Fruit fly (Drosophila melanogaster) whole organism, wandering third instar larva: Measurements from ENCODE around the gene CG8142.

Source experiments
- Abd-B ChIP-seq: fragments of >200 bp; optimal IDR thresholded peaks from 2 replicates; lab custom pipeline; 2017; ENCODE audit warnings: missing biosample characterization, missing genetic modification characterization
- Hr78 ChIP-seq: fragments of >200 bp; optimal IDR thresholded peaks from 2 replicates; lab custom pipeline; 2017; ENCODE audit warnings: missing biosample characterization, missing genetic modification characterization
- h ChIP-seq: fragments of 200-800 bp; sonication (Bioruptor generic); optimal IDR thresholded peaks from 3 replicates; lab custom pipeline; 2016; ENCODE audit warnings: missing biosample characterization, mild to moderate bottlenecking, missing genetic modification characterization

DNA sequence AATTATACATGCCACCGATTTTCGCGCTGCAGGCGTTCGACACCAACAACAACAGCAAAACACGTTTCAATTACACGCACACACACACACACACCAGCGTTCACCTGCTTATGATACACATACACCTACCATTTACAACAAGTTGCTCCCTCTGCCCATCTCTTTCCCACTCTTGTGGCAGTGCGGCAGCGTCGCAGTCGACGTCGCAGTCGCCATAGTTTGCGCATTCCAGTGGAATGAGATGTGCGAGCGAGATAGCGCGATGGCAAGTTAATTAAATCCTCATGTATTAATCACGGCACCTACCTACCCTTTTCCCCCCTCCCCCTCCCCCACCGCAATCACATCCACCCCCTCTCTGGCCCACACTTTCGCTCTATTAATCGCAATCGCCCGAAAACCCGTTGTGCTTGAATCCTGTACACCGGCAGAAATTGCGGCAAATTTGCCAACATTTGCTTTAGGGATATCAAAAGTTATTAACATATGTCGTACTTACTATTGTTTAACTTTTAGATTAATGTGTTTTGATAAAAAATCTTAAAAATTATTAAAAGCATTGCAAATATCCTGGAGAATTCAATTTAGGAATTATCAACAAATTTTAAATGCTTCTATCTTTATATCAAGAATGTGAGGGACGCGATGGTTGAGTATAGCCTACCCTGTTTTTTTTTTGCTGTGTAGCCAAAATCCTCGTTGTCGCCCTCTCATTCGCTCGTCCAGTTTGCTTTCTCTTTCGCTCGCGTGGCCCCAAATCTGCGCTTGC, 42.0 kb downstream of the CG8142 start:
- TF ChIP-seq h (peak; percentile 79), Hr78 (GFP tag; lab: Kevin White, UChicago) (no peak), Abd-B (no peak)
